Worm (Caenorhabditis elegans) whole organism, young adult: ENCODE data around the gene vep-2.

Experiments
- F57A8.1 ChIP-seq: fragments of 200-800 bp; sonication (Bioruptor generic); optimal IDR thresholded peaks from 2 replicates; lab custom pipeline; 2018; ENCODE audit warnings: mild to moderate bottlenecking, missing genetic modification characterization, moderate library complexity, missing compliant biosample characterization
- atf-7 ChIP-seq: sonication (generic microtip); optimal IDR thresholded peaks from 2 replicates; lab custom pipeline; 2017; ENCODE audit warnings: mild to moderate bottlenecking, missing genetic modification characterization, missing compliant biosample characterization
- ceh-91 ChIP-seq: fragments of 200-800 bp; sonication (Bioruptor generic); IDR thresholded peaks from 2 replicates; pipeline ENCODE4 v1.3.6; 2022; ENCODE audit warnings: missing genetic modification reagents, missing genetic modification characterization, missing compliant biosample characterization
- dpl-1 ChIP-seq: fragments of 150-350 bp; optimal IDR thresholded peaks from 2 replicates; lab custom pipeline; 2014; ENCODE audit warnings: missing biosample characterization, missing genetic modification reagents, missing genetic modification characterization
- egrh-3 ChIP-seq: fragments of 200-800 bp; sonication (Bioruptor generic); IDR thresholded peaks from 2 replicates; pipeline ENCODE4 v1.3.6; 2022; ENCODE audit warnings: missing genetic modification reagents, missing genetic modification characterization, missing compliant biosample characterization
- lsy-27 ChIP-seq: sonication (generic microtip); optimal IDR thresholded peaks from 2 replicates; lab custom pipeline; 2017; ENCODE audit warnings: missing genetic modification characterization, mild to moderate bottlenecking, missing compliant biosample characterization, antibody characterized with exemption, missing genotype, borderline replicate concordance; ENCODE audit not compliant: insufficient read depth
- madf-8 ChIP-seq: fragments of 200-800 bp; sonication (Bioruptor generic); conservative IDR thresholded peaks from 2 replicates; pipeline ENCODE4 v1.3.6; 2022; ENCODE audit warnings: missing genetic modification reagents, missing genetic modification characterization, missing compliant biosample characterization
- pha-4 ChIP-seq: fragments of 150-350 bp; sonication (generic microtip); optimal IDR thresholded peaks from 2 replicates; lab custom pipeline; 2014; ENCODE audit warnings: missing biosample characterization, missing genetic modification reagents, missing genetic modification characterization
- snpc-4 ChIP-seq, 5 experiments: fragments of 150-350 bp in 1 of 5; sonication (generic microtip) in 4 of 5; optimal IDR thresholded peaks; 2 replicates each; lab custom pipeline; 2014 to 2018; ENCODE audit warnings: missing genetic modification characterization in 5 of 5, missing biosample characterization in 3 of 5, antibody characterized with exemption in 2 of 5, mild to moderate bottlenecking in 2 of 5, missing compliant biosample characterization in 2 of 5, missing genotype in 2 of 5, moderate library complexity in 2 of 5, missing genetic modification reagents in 1 of 5
- unc-62 ChIP-seq: fragments of 150-350 bp; optimal IDR thresholded peaks from 2 replicates; lab custom pipeline; 2014; ENCODE audit warnings: missing biosample characterization, missing genetic modification reagents, missing genetic modification characterization
- ztf-26 ChIP-seq: sonication (generic microtip); optimal IDR thresholded peaks from 2 replicates; lab custom pipeline; 2017; ENCODE audit warnings: missing genetic modification characterization, missing compliant biosample characterization

ce11 chrX:3590510-3590909 is 37.6 kb upstream of the vep-2 start:
- TF ChIP-seq egrh-3 (GFP tag; lab: Robert Waterston, UW): no peak
- TF ChIP-seq atf-7 (tag; lab: Kevin White, UChicago): no peak
- no peak for TF ChIP-seq ztf-26 (tag; lab: Kevin White, UChicago)
- TF ChIP-seq ceh-91 (GFP tag; lab: Robert Waterston, UW): no peak
- no peak for TF ChIP-seq madf-8 (GFP tag; lab: Robert Waterston, UW)
- no peak for TF ChIP-seq dpl-1
- TF ChIP-seq snpc-4 (GFP tag; optimal IDR thresholded peaks at IDR 0.05; lab: Kevin White, UChicago): no peak
- no peak for TF ChIP-seq snpc-4 (tag; optimal IDR thresholded peaks at IDR 0.05; lab: Kevin White, UChicago)
- no peak for TF ChIP-seq pha-4
- no peak for TF ChIP-seq F57A8.1 (GFP tag; lab: Kevin White, UChicago)
- TF ChIP-seq lsy-27 (tag; lab: Kevin White, UChicago): no peak
- no peak for TF ChIP-seq unc-62 (GFP tag; lab: Kevin White, UChicago)
